Worm (Caenorhabditis elegans) whole organism, L4 larva: Measurements from ENCODE around the gene F14D12.1.
A peak's percentile ranks its signal among the peaks of the same experiment; 100 is the strongest.

Experiments used
- aly-2 ChIP-seq: sonication (generic microtip); optimal IDR thresholded peaks from 2 replicates; lab custom pipeline; 2018; ENCODE audit warnings: missing biosample characterization, missing genetic modification characterization
- ama-1 ChIP-seq: fragments of 150-350 bp; optimal IDR thresholded peaks from 2 replicates; lab custom pipeline; 2014; ENCODE audit warnings: inconsistent platforms, mixed read lengths
- daf-16 ChIP-seq, 3 experiments: sonication (generic microtip); optimal IDR thresholded peaks; 2 replicates each; lab custom pipeline; 2016 to 2017; ENCODE audit warnings: missing genetic modification characterization in 3 of 3, missing genetic modification reagents in 3 of 3, mild to moderate bottlenecking in 2 of 3, missing compliant biosample characterization in 2 of 3, missing biosample characterization in 1 of 3, moderate library complexity in 1 of 3
- fkh-10 ChIP-seq: fragments of 150-350 bp; optimal IDR thresholded peaks from 2 replicates; lab custom pipeline; 2014; ENCODE audit warnings: missing biosample characterization, missing genetic modification reagents, missing genetic modification characterization
- madf-5 ChIP-seq, 2 experiments: fragments of 200-800 bp; sonication (Bioruptor generic); IDR thresholded peaks; 2 replicates each; pipeline ENCODE4 v1.3.6; 2022; ENCODE audit warnings: missing compliant biosample characterization in 2 of 2, missing genetic modification characterization in 2 of 2
- nhr-10 ChIP-seq: fragments of 150-350 bp; optimal IDR thresholded peaks from 2 replicates; lab custom pipeline; 2014; ENCODE audit warnings: missing biosample characterization, missing genetic modification characterization
- nhr-111 ChIP-seq: fragments of 200-800 bp; sonication (Bioruptor generic); optimal IDR thresholded peaks from 2 replicates; lab custom pipeline; 2018; ENCODE audit warnings: mild to moderate bottlenecking, missing genetic modification characterization, missing compliant biosample characterization
- nhr-237 ChIP-seq: sonication (generic microtip); optimal IDR thresholded peaks from 2 replicates; lab custom pipeline; 2017; ENCODE audit warnings: missing biosample characterization, missing genetic modification characterization
- nhr-25 ChIP-seq: sonication (generic microtip); optimal IDR thresholded peaks from 2 replicates; lab custom pipeline; 2017; ENCODE audit warnings: missing genetic modification characterization, mild to moderate bottlenecking, missing compliant biosample characterization, antibody characterized with exemption, moderate library complexity, borderline replicate concordance; ENCODE audit not compliant: insufficient read depth
- nhr-41 ChIP-seq: fragments of 200-800 bp; sonication (Bioruptor generic); IDR thresholded peaks from 2 replicates; pipeline ENCODE4 v1.3.6; 2022; ENCODE audit warnings: missing genetic modification reagents, missing genetic modification characterization, missing compliant biosample characterization
- nhr-77 ChIP-seq: fragments of 150-350 bp; optimal IDR thresholded peaks from 2 replicates; lab custom pipeline; 2014; ENCODE audit warnings: missing biosample characterization, missing genetic modification characterization
- pha-4 ChIP-seq, 2 experiments: fragments of 150-350 bp in 1 of 2; fragments of 200-800 bp in 1 of 2; sonication (Bioruptor generic) in 1 of 2; IDR thresholded peaks in 1 of 2; optimal IDR thresholded peaks in 1 of 2; 2 replicates each; pipeline versions ENCODE4 v1.3.6 to Lab custom; 2014 to 2022; ENCODE audit warnings: missing genetic modification characterization in 2 of 2, missing genetic modification reagents in 2 of 2, missing biosample characterization in 1 of 2, missing compliant biosample characterization in 1 of 2
- php-3 ChIP-seq: fragments of 200-800 bp; sonication (Bioruptor generic); IDR thresholded peaks from 2 replicates; pipeline ENCODE4 v1.3.6; 2022; ENCODE audit warnings: missing genetic modification reagents, missing genetic modification characterization, missing compliant biosample characterization
- unc-130 ChIP-seq: sonication (generic microtip); optimal IDR thresholded peaks from 2 replicates; lab custom pipeline; 2016; ENCODE audit warnings: missing genetic modification reagents, missing genetic modification characterization, missing compliant biosample characterization

ce11 chrX:5629941-5630340 lies 26.4 kb downstream of the F14D12.1 start, which contains the start of gene argn-1:
- no peak for TF ChIP-seq nhr-237 (tag; lab: Kevin White, UChicago)
- TF ChIP-seq pha-4 (GFP tag; IDR thresholded peaks at IDR 0.05; lab: Robert Waterston, UW): no peak
- TF ChIP-seq pha-4 (tag; optimal IDR thresholded peaks at IDR 0.05; lab: Kevin White, UChicago): no peak
- TF ChIP-seq nhr-25 (tag; lab: Kevin White, UChicago): peak; percentile 53
- no peak for TF ChIP-seq php-3 (GFP tag; lab: Robert Waterston, UW)
- TF ChIP-seq nhr-41 (GFP tag; lab: Robert Waterston, UW): no peak
- TF ChIP-seq aly-2 (tag; lab: Kevin White, UChicago): no peak
- TF ChIP-seq ama-1 (lab: Kevin White, UChicago): no peak
- TF ChIP-seq nhr-10: no peak
- no peak for TF ChIP-seq daf-16 (GFP tag; optimal IDR thresholded peaks at IDR 0.05; lab: Kevin White, UChicago)
- TF ChIP-seq daf-16 (tag; optimal IDR thresholded peaks at IDR 0.05; lab: Kevin White, UChicago): no peak
- no peak for TF ChIP-seq fkh-10
- 0 out of 4 replicates have a peak, but pooled peaks of 1 of the 2 experiments have one; percentile 17 for TF ChIP-seq madf-5 (GFP tag; IDR thresholded peaks at IDR 0.05; lab: Robert Waterston, UW)
- no peak for TF ChIP-seq nhr-77 (tag; lab: Kevin White, UChicago)
- no peak for TF ChIP-seq nhr-111 (GFP tag; lab: Kevin White, UChicago)
- TF ChIP-seq unc-130 (GFP tag; lab: Kevin White, UChicago): no peak
